Fruit fly (Drosophila melanogaster): ENCODE results near the gene SPR.

Gene SPR

DNA sequence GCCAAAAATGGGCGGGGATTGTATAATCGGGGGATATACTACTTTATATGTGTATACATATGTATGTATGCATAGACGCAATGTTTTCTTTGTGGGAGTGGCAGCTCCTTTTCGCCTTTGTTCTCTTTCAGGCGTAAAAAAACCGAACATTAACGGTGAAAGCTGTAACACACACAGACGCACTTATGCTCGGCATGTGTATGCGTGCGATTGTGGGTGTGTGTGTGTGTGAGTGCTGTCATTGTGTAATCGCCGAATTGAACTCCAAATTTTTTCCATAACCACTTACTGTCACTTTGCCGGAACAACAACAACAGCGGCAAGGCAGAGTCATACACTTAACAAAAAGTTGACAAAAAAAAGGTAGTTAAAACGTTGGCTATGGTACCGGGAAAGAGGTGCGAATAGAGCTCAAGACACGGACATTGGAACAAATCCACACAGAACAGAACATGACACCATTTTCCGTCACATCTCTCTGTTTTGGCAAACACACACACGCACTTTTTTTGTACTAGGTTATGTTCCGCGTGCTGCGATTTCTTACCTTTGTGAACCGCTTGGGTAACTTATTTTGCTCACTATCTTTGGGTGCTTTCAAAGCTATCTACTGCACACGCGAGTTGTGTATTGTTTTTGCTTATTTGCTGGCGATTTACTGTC, 26.4 kb upstream of the SPR start:
- no peak for TF ChIP-seq CG11617 (GFP tag; optimal IDR thresholded peaks at IDR 0.05)
- TF ChIP-seq pad (GFP tag; optimal IDR thresholded peaks at IDR 0.05): no peak
- TF ChIP-seq CG33017 (tag; optimal IDR thresholded peaks at IDR 0.05): no peak
- TF ChIP-seq CG5204 (GFP tag; optimal IDR thresholded peaks at IDR 0.05): no peak
- TF ChIP-seq tj (GFP tag; optimal IDR thresholded peaks at IDR 0.05): no peak
- TF ChIP-seq cic (GFP tag; optimal IDR thresholded peaks at IDR 0.05): no peak
- no peak for TF ChIP-seq CG14711 (tag; optimal IDR thresholded peaks at IDR 0.05)
- TF ChIP-seq Mnt (GFP tag; optimal IDR thresholded peaks at IDR 0.05): no peak
- no peak for TF ChIP-seq CG12768 (GFP tag; optimal IDR thresholded peaks at IDR 0.05)
- TF ChIP-seq ovo (GFP tag; optimal IDR thresholded peaks at IDR 0.05): no peak
- no peak for TF ChIP-seq cnc (optimal IDR thresholded peaks at IDR 0.05)
- no peak for TF ChIP-seq CG7045 (GFP tag; optimal IDR thresholded peaks at IDR 0.05)
- TF ChIP-seq kay (GFP tag; ENCODE audit: borderline replicate concordance): no peak
- no peak for TF ChIP-seq bab1 (GFP tag; optimal IDR thresholded peaks at IDR 0.05)
- no peak for TF ChIP-seq Clk (GFP tag; optimal IDR thresholded peaks at IDR 0.05)

DNA sequence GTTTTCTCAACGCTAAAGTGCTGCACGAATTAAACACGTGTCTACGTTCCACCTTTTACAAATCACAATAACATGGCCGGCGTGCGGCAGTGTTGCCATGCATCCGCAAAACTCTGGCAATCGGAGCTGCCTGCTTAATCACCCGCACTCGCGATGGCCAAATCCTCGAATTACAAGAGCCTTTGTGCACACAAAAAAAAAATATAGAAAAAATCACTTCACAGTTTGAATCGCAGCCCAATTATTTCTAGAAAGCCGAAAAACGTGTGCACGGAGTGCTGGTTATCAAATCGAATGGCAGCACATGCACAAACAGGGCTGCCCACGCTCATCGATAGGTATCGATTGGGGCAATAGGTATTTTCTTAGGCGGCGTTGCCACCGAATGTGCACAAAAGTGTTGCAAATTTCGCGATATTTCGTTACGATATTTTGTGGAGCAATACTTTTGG, 25.9 kb upstream of the SPR start, which contains the start of gene spoon:
Gene spoon, minus strand, starts transcription at position 300 of the 452 bp plus-strand sequence.
- TF ChIP-seq CG5204 (GFP tag; optimal IDR thresholded peaks at IDR 0.05) (no peak), kay (GFP tag; ENCODE audit: borderline replicate concordance) (no peak), CG7045 (GFP tag; optimal IDR thresholded peaks at IDR 0.05) (no peak), CG14711 (tag; optimal IDR thresholded peaks at IDR 0.05) (peak; percentile 97), bab1 (GFP tag; optimal IDR thresholded peaks at IDR 0.05) (no peak), Crg-1 (GFP tag; optimal IDR thresholded peaks at IDR 0.05) (peak; percentile 58), Hr96 (GFP tag; optimal IDR thresholded peaks at IDR 0.05) (peak; percentile 74), cic (GFP tag; optimal IDR thresholded peaks at IDR 0.05) (no peak), toe (GFP tag; optimal IDR thresholded peaks at IDR 0.05) (no peak), Clk (GFP tag; optimal IDR thresholded peaks at IDR 0.05) (no peak), CG7101 (tag; optimal IDR thresholded peaks at IDR 0.05) (peak; percentile 21), CG11617 (GFP tag; optimal IDR thresholded peaks at IDR 0.05) (peak; percentile 48), pad (GFP tag; optimal IDR thresholded peaks at IDR 0.05) (no peak), ovo (GFP tag; optimal IDR thresholded peaks at IDR 0.05) (peak; percentile 31), CG33017 (tag; optimal IDR thresholded peaks at IDR 0.05) (no peak), cnc (optimal IDR thresholded peaks at IDR 0.05) (no peak), tj (GFP tag; optimal IDR thresholded peaks at IDR 0.05) (no peak), Mnt (GFP tag; optimal IDR thresholded peaks at IDR 0.05) (peak; percentile 98), CG12768 (GFP tag; optimal IDR thresholded peaks at IDR 0.05) (no peak), CG1620 (GFP tag; optimal IDR thresholded peaks at IDR 0.05) (peak; percentile 54)

DNA sequence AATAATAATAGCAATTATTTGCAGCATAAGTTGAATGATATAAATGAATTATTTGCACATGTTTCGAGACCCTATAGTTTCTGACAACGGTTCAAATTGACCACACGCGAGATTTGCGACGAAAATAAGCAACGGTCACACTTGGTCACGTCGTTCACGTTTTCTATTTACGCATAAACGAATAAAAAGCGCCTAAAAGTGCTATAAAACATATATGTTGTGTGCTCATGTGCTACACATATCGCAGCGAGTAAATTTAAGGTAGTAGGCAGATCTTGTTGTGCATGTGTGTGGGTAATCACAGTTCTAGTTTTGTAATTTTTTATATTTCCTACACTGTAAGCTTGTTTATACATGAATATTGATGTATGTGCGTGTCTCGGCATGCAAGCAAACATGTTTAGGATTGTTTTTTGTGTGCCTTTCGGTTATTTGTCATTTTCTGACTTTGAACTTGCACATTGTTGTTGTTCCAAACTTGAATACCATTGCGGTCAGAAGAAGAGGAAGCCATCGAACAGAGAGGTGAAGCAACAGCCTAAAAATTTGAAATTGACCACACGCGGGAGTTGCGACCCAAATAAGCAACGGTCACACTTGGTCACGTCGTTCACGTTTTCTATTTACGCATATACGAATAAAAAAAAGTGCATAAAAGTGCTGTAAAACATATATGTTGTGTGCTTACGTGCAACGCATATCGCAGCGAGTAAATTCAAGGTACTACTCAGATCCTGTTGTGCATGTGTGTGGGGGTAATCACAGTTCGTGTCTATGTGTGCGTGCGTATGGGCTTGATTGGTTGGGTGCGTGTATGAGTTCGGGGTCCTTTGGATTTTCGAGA, 24.8 kb upstream of the SPR start, which contains the start of gene Usp16-45:
Gene Usp16-45, plus strand, starts transcription at position 127 of the 844 bp plus-strand sequence.
- TF ChIP-seq Hr96 (GFP tag; optimal IDR thresholded peaks at IDR 0.05) (no peak), tj (GFP tag; optimal IDR thresholded peaks at IDR 0.05) (peak; percentile 16), Crg-1 (GFP tag; optimal IDR thresholded peaks at IDR 0.05) (no peak), ovo (GFP tag; optimal IDR thresholded peaks at IDR 0.05) (no peak), Mnt (GFP tag; optimal IDR thresholded peaks at IDR 0.05) (peak; percentile 42), CG33017 (tag; optimal IDR thresholded peaks at IDR 0.05) (no peak), Clk (GFP tag; optimal IDR thresholded peaks at IDR 0.05) (no peak), CG14711 (tag; optimal IDR thresholded peaks at IDR 0.05) (peak; percentile 16), CG1620 (GFP tag; optimal IDR thresholded peaks at IDR 0.05) (no peak)

DNA sequence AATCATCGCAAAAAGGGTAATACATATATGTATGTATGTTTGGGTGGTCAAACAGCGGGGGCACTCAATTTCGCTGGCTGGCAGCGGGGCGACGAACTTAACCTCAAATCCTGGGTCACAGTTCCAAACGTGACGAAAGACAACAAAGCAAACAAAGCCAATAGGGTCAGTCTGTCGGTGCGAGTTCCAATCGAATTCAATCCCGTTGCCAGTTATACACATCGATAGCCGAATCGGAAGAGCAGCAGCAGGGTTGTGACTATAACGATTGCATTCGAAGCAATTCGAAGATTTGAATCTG, 24.3 kb upstream of the SPR start:
- TF ChIP-seq Mnt (GFP tag; optimal IDR thresholded peaks at IDR 0.05): peak; percentile 19
- no peak for TF ChIP-seq tj (GFP tag; optimal IDR thresholded peaks at IDR 0.05)

DNA sequence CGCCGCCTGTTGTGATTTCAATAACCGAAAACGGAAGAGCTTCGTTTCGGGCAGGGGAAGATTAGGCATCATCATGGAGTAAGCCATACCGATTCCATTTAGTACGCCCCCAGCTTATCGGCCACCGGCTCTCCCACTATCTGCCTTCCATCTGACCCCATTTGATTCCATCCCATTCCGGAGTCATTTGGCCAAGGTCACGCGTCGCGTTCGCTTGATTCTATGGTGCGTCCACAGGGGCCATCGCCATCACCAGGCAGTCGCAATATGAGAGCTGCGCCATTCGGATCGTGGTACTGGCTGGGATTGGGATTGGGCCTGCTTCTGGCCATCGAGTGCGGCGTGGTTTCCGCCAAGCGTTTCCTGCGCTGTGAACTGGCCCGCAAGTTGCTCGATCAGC, 19.2 kb upstream of the SPR start, which contains the start of gene CG16756:
Gene CG16756, plus strand, starts transcription at position 257 of the 400 bp plus-strand sequence.
- TF ChIP-seq Clk (GFP tag; optimal IDR thresholded peaks at IDR 0.05): no peak
- no peak for TF ChIP-seq Crg-1 (GFP tag; optimal IDR thresholded peaks at IDR 0.05)
- TF ChIP-seq CG7101 (tag; optimal IDR thresholded peaks at IDR 0.05): no peak
- TF ChIP-seq bab1 (GFP tag; optimal IDR thresholded peaks at IDR 0.05): no peak
- peak; percentile 12 for TF ChIP-seq Mnt (GFP tag; optimal IDR thresholded peaks at IDR 0.05)
- no peak for TF ChIP-seq pad (GFP tag; optimal IDR thresholded peaks at IDR 0.05)
- TF ChIP-seq ovo (GFP tag; optimal IDR thresholded peaks at IDR 0.05): no peak
- no peak for TF ChIP-seq CG14711 (tag; optimal IDR thresholded peaks at IDR 0.05)

DNA sequence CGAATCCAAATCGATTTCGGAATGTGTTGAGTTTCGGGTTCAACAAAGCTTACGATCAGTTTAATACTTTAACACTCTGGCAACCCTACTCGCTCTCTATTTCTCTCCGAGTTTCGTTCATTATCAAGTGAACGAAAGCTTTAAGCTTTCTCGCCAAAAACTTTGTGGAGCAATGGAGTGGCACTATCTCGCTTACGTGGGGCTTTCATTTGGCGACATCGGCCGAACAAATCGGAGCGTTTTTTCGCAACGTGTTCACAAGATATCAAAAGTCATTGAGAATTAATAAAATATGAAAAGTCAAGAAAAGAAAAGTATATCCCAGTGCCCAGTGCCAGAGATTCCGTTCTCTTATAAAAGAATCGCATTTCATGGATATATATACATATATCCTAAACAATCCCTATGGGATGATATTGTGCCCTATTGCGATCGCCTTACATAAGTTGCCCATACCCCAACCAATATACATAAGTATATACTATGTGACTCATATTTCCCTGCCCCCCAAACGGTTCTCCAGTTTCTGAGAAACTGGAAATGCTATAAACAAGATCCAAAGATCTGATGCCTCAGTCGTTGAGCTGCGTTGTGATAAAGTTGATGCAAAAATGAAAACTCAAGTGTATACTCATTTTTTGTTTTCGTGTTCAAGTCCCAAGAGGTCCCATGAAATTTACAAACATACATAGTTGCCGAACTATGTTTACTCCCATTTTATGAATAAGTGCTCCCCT, 17.9 kb upstream of the SPR start:
- peak; percentile 41 for TF ChIP-seq tj (GFP tag; optimal IDR thresholded peaks at IDR 0.05)
- TF ChIP-seq toe (GFP tag; optimal IDR thresholded peaks at IDR 0.05): no peak
- no peak for TF ChIP-seq Hr96 (GFP tag; optimal IDR thresholded peaks at IDR 0.05)
- TF ChIP-seq CG14711 (tag; optimal IDR thresholded peaks at IDR 0.05): peak; percentile 81
- TF ChIP-seq cnc (optimal IDR thresholded peaks at IDR 0.05): no peak
- no peak for TF ChIP-seq ovo (GFP tag; optimal IDR thresholded peaks at IDR 0.05)
- TF ChIP-seq pad (GFP tag; optimal IDR thresholded peaks at IDR 0.05): peak; percentile 6
- TF ChIP-seq Clk (GFP tag; optimal IDR thresholded peaks at IDR 0.05): no peak
- peak; percentile 31 for TF ChIP-seq CG33017 (tag; optimal IDR thresholded peaks at IDR 0.05)
- TF ChIP-seq kay (GFP tag; ENCODE audit: borderline replicate concordance): peak; percentile 86
- no peak for TF ChIP-seq CG7045 (GFP tag; optimal IDR thresholded peaks at IDR 0.05)
- peak; percentile 67 for TF ChIP-seq CG7101 (tag; optimal IDR thresholded peaks at IDR 0.05)
- no peak for TF ChIP-seq cic (GFP tag; optimal IDR thresholded peaks at IDR 0.05)
- peak; percentile 64 for TF ChIP-seq Mnt (GFP tag; optimal IDR thresholded peaks at IDR 0.05)
- no peak for TF ChIP-seq Crg-1 (GFP tag; optimal IDR thresholded peaks at IDR 0.05)
- peak; percentile 61 for TF ChIP-seq bab1 (GFP tag; optimal IDR thresholded peaks at IDR 0.05)
- TF ChIP-seq CG12768 (GFP tag; optimal IDR thresholded peaks at IDR 0.05): no peak
- no peak for TF ChIP-seq CG11617 (GFP tag; optimal IDR thresholded peaks at IDR 0.05)
- no peak for TF ChIP-seq CG1620 (GFP tag; optimal IDR thresholded peaks at IDR 0.05)
- TF ChIP-seq CG5204 (GFP tag; optimal IDR thresholded peaks at IDR 0.05): peak; percentile 13
